Fruit fly (Drosophila melanogaster) whole organism: ENCODE results near the gene CG1774.

Experiments used
- Dll ChIP-seq: fragments of >200 bp; optimal IDR thresholded peaks from 2 replicates; lab custom pipeline; 2017
- EcR ChIP-seq, 2 experiments: fragments of >200 bp; optimal IDR thresholded peaks; 2 replicates each; lab custom pipeline; 2017; ENCODE audit warnings: missing biosample characterization in 2 of 2, missing genetic modification characterization in 2 of 2, missing genetic modification reagents in 2 of 2
- pan ChIP-seq: fragments of >200 bp; optimal IDR thresholded peaks from 2 replicates; lab custom pipeline; 2017
- psq ChIP-seq: fragments of >200 bp; optimal IDR thresholded peaks from 2 replicates; lab custom pipeline; 2017

DNA sequence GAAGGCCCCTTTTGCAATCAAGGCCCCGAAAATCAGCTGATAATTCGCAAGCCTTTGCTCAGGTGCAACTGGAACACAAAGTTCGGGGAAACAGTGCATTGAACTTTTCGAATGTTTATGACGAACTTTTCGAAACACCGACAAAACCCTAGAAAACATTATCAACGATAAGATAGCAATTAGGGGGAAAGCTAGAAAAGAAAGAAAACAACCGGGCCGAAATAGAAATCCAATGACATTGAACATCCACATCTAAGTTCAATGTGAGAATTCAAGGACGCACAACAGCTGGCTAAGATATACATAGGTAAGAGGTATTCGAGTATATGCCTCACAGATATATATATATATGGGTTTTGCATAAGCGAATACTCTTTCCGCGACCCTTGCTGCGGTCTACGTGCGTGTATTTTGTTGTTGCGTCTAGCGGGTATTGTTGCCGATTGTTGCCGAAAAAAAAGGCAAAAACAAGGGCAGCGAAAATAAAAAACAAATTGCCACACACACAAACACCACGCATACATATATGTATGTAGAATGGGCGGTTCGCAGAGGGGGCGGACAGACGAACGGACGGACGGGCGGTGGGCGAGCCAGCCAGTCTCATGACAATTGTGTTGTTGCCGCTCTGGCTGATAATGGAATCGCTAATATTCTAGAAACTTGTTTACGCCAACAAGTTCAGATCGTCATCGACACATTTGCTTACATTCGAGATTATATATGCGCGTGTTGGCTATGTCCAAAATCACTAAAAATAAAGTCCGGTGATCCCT lies 7.1 kb downstream of the CG1774 start:
- TF ChIP-seq EcR (GFP tag; optimal IDR thresholded peaks at IDR 0.05; lab: Kevin White, UChicago), result no peak
- TF ChIP-seq psq (lab: Kevin White, UChicago), result no peak
- TF ChIP-seq Dll, result no peak
- TF ChIP-seq pan (lab: Kevin White, UChicago), result no peak
